Worm (Caenorhabditis elegans) whole organism, midembryonic: Measurements from ENCODE around the gene srt-65.

ENCODE experiments used
- T22C8.4 ChIP-seq: fragments of 200-800 bp; sonication (Bioruptor generic); IDR thresholded peaks from 2 replicates; pipeline ENCODE4 v1.3.6; 2022; ENCODE audit warnings: missing genetic modification characterization, missing compliant biosample characterization
- cog-1 ChIP-seq: sonication (generic microtip); optimal IDR thresholded peaks from 2 replicates; lab custom pipeline; 2016; ENCODE audit warnings: missing genetic modification characterization, missing compliant biosample characterization
- flt-1 ChIP-seq: fragments of 200-800 bp; sonication (Bioruptor generic); IDR thresholded peaks from 2 replicates; pipeline ENCODE4 v1.3.6; 2022; ENCODE audit warnings: missing genetic modification characterization, missing compliant biosample characterization
- klf-2 ChIP-seq: fragments of 200-800 bp; sonication (Bioruptor generic); conservative IDR thresholded peaks from 2 replicates; pipeline ENCODE4 v1.3.6; 2022; ENCODE audit warnings: missing genetic modification reagents, missing genetic modification characterization, missing compliant biosample characterization
- med-1 ChIP-seq: sonication (generic microtip); optimal IDR thresholded peaks from 2 replicates; lab custom pipeline; 2017; ENCODE audit warnings: missing genetic modification characterization, mild to moderate bottlenecking, missing compliant biosample characterization, antibody characterized with exemption, missing genetic modification reagents; ENCODE audit not compliant: insufficient read depth
- ref-1 ChIP-seq: fragments of 200-800 bp; sonication (Bioruptor generic); conservative IDR thresholded peaks from 2 replicates; pipeline ENCODE4 v1.3.6; 2022; ENCODE audit warnings: missing genetic modification reagents, missing genetic modification characterization, missing compliant biosample characterization
- tab-1 ChIP-seq: fragments of 200-800 bp; sonication (Bioruptor generic); IDR thresholded peaks from 2 replicates; pipeline ENCODE4 v1.3.6; 2022; ENCODE audit warnings: missing genetic modification characterization, missing compliant biosample characterization
- ztf-23 ChIP-seq: fragments of 200-800 bp; sonication (Bioruptor generic); IDR thresholded peaks from 2 replicates; pipeline ENCODE4 v1.3.6; 2022; ENCODE audit warnings: missing genetic modification reagents, missing genetic modification characterization, missing compliant biosample characterization
- ztf-29 ChIP-seq: fragments of 200-800 bp; sonication (Bioruptor generic); IDR thresholded peaks from 2 replicates; pipeline ENCODE4 v1.3.6; 2022; ENCODE audit warnings: missing genetic modification reagents, missing genetic modification characterization, missing compliant biosample characterization

srt-65 gene

ce11 chrV:5178051-5178450 is 5.3 kb upstream of the srt-65 start:
- TF ChIP-seq klf-2 (GFP tag; lab: Robert Waterston, UW) (no peak), ztf-29 (no peak), cog-1 (tag; lab: Kevin White, UChicago) (no peak), ztf-23 (no peak), ref-1 (GFP tag; lab: Robert Waterston, UW) (no peak), flt-1 (no peak), tab-1 (GFP tag; lab: Robert Waterston, UW) (no peak), T22C8.4 (GFP tag; lab: Robert Waterston, UW) (no peak), med-1 (GFP tag; lab: Kevin White, UChicago) (no peak)

- TF ChIP-seq klf-2 (GFP tag; lab: Robert Waterston, UW) (no peak), med-1 (GFP tag; lab: Kevin White, UChicago) (no peak), T22C8.4 (GFP tag; lab: Robert Waterston, UW) (no peak), ref-1 (GFP tag; lab: Robert Waterston, UW) (no peak), cog-1 (tag; lab: Kevin White, UChicago) (no peak), ztf-29 (no peak), tab-1 (GFP tag; lab: Robert Waterston, UW) (no peak), ztf-23 (no peak), flt-1 (no peak)
Measured at ce11 chrV:5177209-5177608, 4.5 kb upstream of the srt-65 start, which contains the start of gene ugt-51. Gene ugt-51, minus strand, starts transcription at chrV:5177309.

ce11 chrV:5169586-5169985 is 3.1 kb downstream of the srt-65 start, which contains the start of gene srt-64:
Gene srt-64, minus strand, starts transcription at chrV:5169686.
- TF ChIP-seq cog-1 (tag; lab: Kevin White, UChicago) (no peak), ref-1 (GFP tag; lab: Robert Waterston, UW) (no peak), ztf-29 (no peak), flt-1 (no peak)

ce11 chrV:5165426-5165825 is 7.3 kb downstream of the srt-65 start, which contains the start of gene srw-140:
Gene srw-140, plus strand, starts transcription at chrV:5165726.
- TF ChIP-seq ztf-23 (no peak), klf-2 (GFP tag; lab: Robert Waterston, UW) (no peak), T22C8.4 (GFP tag; lab: Robert Waterston, UW) (no peak), cog-1 (tag; lab: Kevin White, UChicago) (no peak), flt-1 (no peak), tab-1 (GFP tag; lab: Robert Waterston, UW) (no peak), ref-1 (GFP tag; lab: Robert Waterston, UW) (no peak), med-1 (GFP tag; lab: Kevin White, UChicago) (no peak), ztf-29 (no peak)

- no peak for TF ChIP-seq med-1 (GFP tag; lab: Kevin White, UChicago)
- TF ChIP-seq T22C8.4 (GFP tag; lab: Robert Waterston, UW), result no peak
- TF ChIP-seq flt-1, result no peak
- TF ChIP-seq cog-1 (tag; lab: Kevin White, UChicago), result no peak
- no peak for TF ChIP-seq ref-1 (GFP tag; lab: Robert Waterston, UW)
Measured at ce11 chrV:5164682-5165081, 8.1 kb downstream of the srt-65 start, which contains the start of gene abu-7. Gene abu-7, minus strand, starts transcription at chrV:5164782.

ce11 chrV:5161792-5162191 is 10.9 kb downstream of the srt-65 start, which contains the start of gene abu-6:
Gene abu-6, minus strand, starts transcription at chrV:5161892.
- TF ChIP-seq ztf-23 (no peak), ref-1 (GFP tag; lab: Robert Waterston, UW) (no peak), ztf-29 (no peak), flt-1 (no peak), tab-1 (GFP tag; lab: Robert Waterston, UW) (no peak), klf-2 (GFP tag; lab: Robert Waterston, UW) (no peak), med-1 (GFP tag; lab: Kevin White, UChicago) (no peak), cog-1 (tag; lab: Kevin White, UChicago) (no peak), T22C8.4 (GFP tag; lab: Robert Waterston, UW) (no peak)

ce11 chrV:5158302-5158701 is 14.4 kb downstream of the srt-65 start, which contains the start of gene abu-15:
Gene abu-15, plus strand, starts transcription at chrV:5158602.
- no peak for TF ChIP-seq tab-1 (GFP tag; lab: Robert Waterston, UW)
- no peak for TF ChIP-seq ztf-23
- TF ChIP-seq flt-1, result no peak
- TF ChIP-seq ref-1 (GFP tag; lab: Robert Waterston, UW), result no peak

ce11 chrV:5157660-5158059 is 15.1 kb downstream of the srt-65 start, which contains the start of gene srx-39:
Gene srx-39, minus strand, starts transcription at chrV:5157760.
- TF ChIP-seq flt-1, result no peak

ce11 chrV:5155516-5155915 is 17.2 kb downstream of the srt-65 start, which contains the start of gene srx-38:
Gene srx-38, minus strand, starts transcription at chrV:5155616.
- TF ChIP-seq T22C8.4 (GFP tag; lab: Robert Waterston, UW) (no peak), ztf-23 (no peak), med-1 (GFP tag; lab: Kevin White, UChicago) (no peak), ref-1 (GFP tag; lab: Robert Waterston, UW) (no peak), cog-1 (tag; lab: Kevin White, UChicago) (no peak), ztf-29 (no peak), klf-2 (GFP tag; lab: Robert Waterston, UW) (no peak), flt-1 (no peak), tab-1 (GFP tag; lab: Robert Waterston, UW) (no peak)

- TF ChIP-seq ztf-23, result no peak
- no peak for TF ChIP-seq klf-2 (GFP tag; lab: Robert Waterston, UW)
- TF ChIP-seq tab-1 (GFP tag; lab: Robert Waterston, UW), result no peak
- no peak for TF ChIP-seq ztf-29
- TF ChIP-seq ref-1 (GFP tag; lab: Robert Waterston, UW), result no peak
- TF ChIP-seq T22C8.4 (GFP tag; lab: Robert Waterston, UW), result no peak
- no peak for TF ChIP-seq flt-1
- TF ChIP-seq med-1 (GFP tag; lab: Kevin White, UChicago), result no peak
- TF ChIP-seq cog-1 (tag; lab: Kevin White, UChicago), result no peak
Measured at ce11 chrV:5150880-5151279, 21.9 kb downstream of the srt-65 start, which contains the start of gene srh-130. Gene srh-130, plus strand, starts transcription at chrV:5151180.
